Worm (Caenorhabditis elegans) whole organism, L3 larva: ENCODE results near the gene acaa-2.

Experiments
- ZK546.5 ChIP-seq: sonication (generic microtip); optimal IDR thresholded peaks from 2 replicates; lab custom pipeline; 2017; ENCODE audit warnings: missing biosample characterization, missing genetic modification characterization
- ceh-28 ChIP-seq: fragments of 150-350 bp; optimal IDR thresholded peaks from 2 replicates; lab custom pipeline; 2014; ENCODE audit warnings: missing biosample characterization, missing genetic modification reagents, missing genetic modification characterization
- ceh-82 ChIP-seq: fragments of 150-350 bp; optimal IDR thresholded peaks from 2 replicates; lab custom pipeline; 2014; ENCODE audit warnings: missing biosample characterization, missing genetic modification characterization
- nhr-237 ChIP-seq: fragments of 150-350 bp; optimal IDR thresholded peaks from 2 replicates; lab custom pipeline; 2014; ENCODE audit warnings: missing biosample characterization, missing genetic modification characterization

- TF ChIP-seq nhr-237 (tag; lab: Kevin White, UChicago): no peak
- TF ChIP-seq ceh-28 (tag; lab: Kevin White, UChicago): no peak
- TF ChIP-seq ceh-82 (tag; lab: Kevin White, UChicago): no peak
- no peak for TF ChIP-seq ZK546.5 (tag; lab: Kevin White, UChicago)
Observed at ce11 chrIII:13333754-13334153, 11.0 kb upstream of the acaa-2 start, which contains the start of gene sdz-20.
